Fruit fly (Drosophila melanogaster) whole organism: ENCODE results near the gene NKCC.

Experiments
- CG8478 ChIP-seq: fragments of >200 bp; optimal IDR thresholded peaks from 2 replicates; lab custom pipeline; 2018; ENCODE audit warnings: inconsistent platforms
- Dll ChIP-seq: fragments of >200 bp; optimal IDR thresholded peaks from 2 replicates; lab custom pipeline; 2017
- pan ChIP-seq: fragments of >200 bp; optimal IDR thresholded peaks from 2 replicates; lab custom pipeline; 2017
- psq ChIP-seq: fragments of >200 bp; optimal IDR thresholded peaks from 2 replicates; lab custom pipeline; 2017
- usp ChIP-seq: fragments of >200 bp; optimal IDR thresholded peaks from 2 replicates; lab custom pipeline; 2017; ENCODE audit warnings: missing biosample characterization, missing genetic modification characterization, mixed read lengths

DNA sequence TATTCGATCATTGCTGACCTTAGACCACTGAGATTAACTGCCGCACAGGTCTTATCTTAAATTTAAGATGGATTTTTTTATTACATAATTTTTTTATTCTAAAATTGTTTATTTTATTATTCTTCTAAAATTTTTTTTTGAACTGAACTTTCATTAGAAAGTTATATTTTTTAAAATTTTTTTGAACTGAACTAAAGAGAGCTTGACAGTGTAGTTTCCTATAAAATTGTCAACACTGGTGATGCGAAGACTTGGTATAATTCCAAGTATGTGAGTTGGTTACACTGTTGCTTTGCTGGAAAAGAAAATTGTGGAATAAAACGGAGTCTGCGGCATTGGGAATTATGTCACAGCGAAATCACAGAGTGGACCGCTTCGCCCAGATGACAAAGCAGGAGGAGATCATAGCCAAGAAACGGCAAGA is 17.2 kb downstream of the NKCC start, which contains the start of gene CG31550:
- no peak for TF ChIP-seq usp (GFP tag; lab: Kevin White, UChicago)
- TF ChIP-seq CG8478 (lab: Kevin White, UChicago), result no peak
- no peak for TF ChIP-seq psq (lab: Kevin White, UChicago)
- no peak for TF ChIP-seq pan (lab: Kevin White, UChicago)
- no peak for TF ChIP-seq Dll
